In genomic region chrX:17879211-17879897, dm6 we compare ENCODE assay signal across 1 fruit fly cellular context.
TF ChIP-seq lines count a peak whose summit lies in the region.

No protein-coding gene starts in this region.

TF ChIP-seq in whole organism, prepupa, 60 proteins besides CTCF, POLR2A, EP300 and RAD21 (continued from another document):
- TF ChIP-seq CG15336 (GFP tag; IDR thresholded peaks at IDR 0.05; lab: Robert Waterston, UW), result peak; percentile 64; the same call in 1 of the 2 replicates
- TF ChIP-seq dsx (GFP tag; optimal IDR thresholded peaks at IDR 0.05; lab: Kevin White, UChicago; ENCODE audit: poor library complexity, severe bottlenecking), result peak; percentile 27
- peak; percentile 72 for TF ChIP-seq Sox102F (GFP tag; optimal IDR thresholded peaks at IDR 0.05; lab: Kevin White, UChicago)
- peak; percentile 7 for TF ChIP-seq fd59A (GFP tag; optimal IDR thresholded peaks at IDR 0.05; lab: Kevin White, UChicago)
- TF ChIP-seq CG10631 (GFP tag; optimal IDR thresholded peaks at IDR 0.05; lab: Kevin White, UChicago), result peak; percentile 63
- TF ChIP-seq Sox14 (GFP tag; optimal IDR thresholded peaks at IDR 0.05; lab: Kevin White, UChicago), result peak; percentile 5
- peak; percentile 26 for TF ChIP-seq spab (GFP tag; optimal IDR thresholded peaks at IDR 0.05; lab: Kevin White, UChicago)
- peak; percentile 22 for TF ChIP-seq Lpt (GFP tag; optimal IDR thresholded peaks at IDR 0.05; lab: Kevin White, UChicago)
- TF ChIP-seq ss (GFP tag; optimal IDR thresholded peaks at IDR 0.05; lab: Kevin White, UChicago), result peak; percentile 60 to 75
- TF ChIP-seq Hr4 (GFP tag; optimal IDR thresholded peaks at IDR 0.05; lab: Kevin White, UChicago), result peak; percentile 53
- peak; percentile 58 for TF ChIP-seq acj6 (GFP tag; optimal IDR thresholded peaks at IDR 0.05; lab: Kevin White, UChicago)
- no peak for TF ChIP-seq CG16779 (tag; optimal IDR thresholded peaks at IDR 0.05; lab: Kevin White, UChicago)
- peak; percentile 54 for TF ChIP-seq CG1621 (tag; optimal IDR thresholded peaks at IDR 0.05; lab: Kevin White, UChicago)
- peak; percentile 5 for TF ChIP-seq CG6276 (GFP tag; optimal IDR thresholded peaks at IDR 0.05; lab: Kevin White, UChicago)
- TF ChIP-seq CG3919 (GFP tag; optimal IDR thresholded peaks at IDR 0.05; lab: Kevin White, UChicago), result peak; percentile 61
- peak; percentile 52 for TF ChIP-seq cyc (GFP tag; optimal IDR thresholded peaks at IDR 0.05; lab: Kevin White, UChicago)
- TF ChIP-seq Sox15 (GFP tag; optimal IDR thresholded peaks at IDR 0.05; lab: Kevin White, UChicago), result no peak
- peak; percentile 58 for TF ChIP-seq CG6163 (GFP tag; IDR thresholded peaks at IDR 0.05; lab: Robert Waterston, UW)
- TF ChIP-seq Eip78C (GFP tag; lab: Kevin White, UChicago), result peak; percentile 91
- no peak for TF ChIP-seq Hr38 (GFP tag; optimal IDR thresholded peaks at IDR 0.05; lab: Kevin White, UChicago)
- TF ChIP-seq CG6792 (GFP tag; optimal IDR thresholded peaks at IDR 0.05; lab: Kevin White, UChicago), result peak; percentile 66
- peak; percentile 28 for TF ChIP-seq Ets21C (GFP tag; optimal IDR thresholded peaks at IDR 0.05; lab: Kevin White, UChicago)
- peak; percentile 41 for TF ChIP-seq Ets96B (tag; optimal IDR thresholded peaks at IDR 0.05; lab: Kevin White, UChicago)
- TF ChIP-seq CG10669 (GFP tag; optimal IDR thresholded peaks at IDR 0.05; lab: Kevin White, UChicago), result peak; percentile 59
- TF ChIP-seq pdm3 (GFP tag; optimal IDR thresholded peaks at IDR 0.05; lab: Kevin White, UChicago), result peak; percentile 52
- TF ChIP-seq fd85E (GFP tag; optimal IDR thresholded peaks at IDR 0.05; lab: Kevin White, UChicago), result no peak
- peak; percentile 77 for TF ChIP-seq Eip93F (GFP tag; optimal IDR thresholded peaks at IDR 0.05; lab: Kevin White, UChicago)
- peak; percentile 65 for TF ChIP-seq CG6808 (GFP tag; optimal IDR thresholded peaks at IDR 0.05; lab: Kevin White, UChicago)
- TF ChIP-seq salr (GFP tag; optimal IDR thresholded peaks at IDR 0.05; lab: Kevin White, UChicago), result peak in 1 of 2 experiments; percentile 59
- peak; percentile 69 for TF ChIP-seq svp (GFP tag; lab: Kevin White, UChicago)
- TF ChIP-seq topi (GFP tag; optimal IDR thresholded peaks at IDR 0.05; lab: Kevin White, UChicago), result peak; percentile 68
- peak; percentile 72 for TF ChIP-seq esn (GFP tag; optimal IDR thresholded peaks at IDR 0.05; lab: Kevin White, UChicago)
- TF ChIP-seq CG11762 (GFP tag; optimal IDR thresholded peaks at IDR 0.05; lab: Kevin White, UChicago; ENCODE audit: insufficient read depth), result peak; percentile 0
- peak; percentile 48 for TF ChIP-seq CG3032 (tag; optimal IDR thresholded peaks at IDR 0.05; lab: Kevin White, UChicago)
- peak; percentile 42 for TF ChIP-seq CG4318 (GFP tag; optimal IDR thresholded peaks at IDR 0.05; lab: Kevin White, UChicago)
- TF ChIP-seq CG8632 (GFP tag; optimal IDR thresholded peaks at IDR 0.05; lab: Kevin White, UChicago), result peak; percentile 69
- TF ChIP-seq dac (GFP tag; optimal IDR thresholded peaks at IDR 0.05; lab: Kevin White, UChicago), result no peak
- TF ChIP-seq Hr39 (GFP tag; optimal IDR thresholded peaks at IDR 0.05; lab: Kevin White, UChicago), result peak; percentile 51
